Worm (Caenorhabditis elegans) whole organism, young adult: ENCODE results near the gene C56C10.4.

Experiments used
- F55B11.4 ChIP-seq: sonication (generic microtip); optimal IDR thresholded peaks from 2 replicates; lab custom pipeline; 2016; ENCODE audit warnings: missing compliant biosample characterization, missing genetic modification characterization, borderline replicate concordance; ENCODE audit not compliant: insufficient read depth
- K11D2.4 ChIP-seq: fragments of 200-800 bp; sonication (Bioruptor generic); IDR thresholded peaks from 2 replicates; pipeline ENCODE4 v1.3.6; 2022; ENCODE audit warnings: missing genetic modification reagents, missing genetic modification characterization, missing compliant biosample characterization
- ama-1 ChIP-seq, 3 experiments: fragments of 150-350 bp in 1 of 3; sonication (generic microtip) in 2 of 3; optimal IDR thresholded peaks; 2 replicates each; lab custom pipeline; 2014 to 2018; ENCODE audit warnings: missing biosample characterization in 2 of 3, missing genetic modification characterization in 2 of 3, missing genetic modification reagents in 2 of 3
- cebp-1 ChIP-seq, 2 experiments: fragments of 200-800 bp in 1 of 2; sonication (Bioruptor generic) in 1 of 2; sonication (generic microtip) in 1 of 2; IDR thresholded peaks in 1 of 2; optimal IDR thresholded peaks in 1 of 2; 2 replicates each; pipeline versions ENCODE4 v1.3.6 to Lab custom; 2017 to 2022; ENCODE audit warnings: missing compliant biosample characterization in 2 of 2, missing genetic modification characterization in 2 of 2, mild to moderate bottlenecking in 1 of 2, missing genetic modification reagents in 1 of 2, moderate library complexity in 1 of 2
- die-1 ChIP-seq: sonication (generic microtip); optimal IDR thresholded peaks from 2 replicates; lab custom pipeline; 2016; ENCODE audit warnings: missing genotype, mild to moderate bottlenecking, missing genetic modification characterization, missing compliant biosample characterization
- him-1 ChIP-seq: sonication (generic microtip); optimal IDR thresholded peaks from 2 replicates; lab custom pipeline; 2016; ENCODE audit warnings: missing genotype, missing genetic modification reagents, missing genetic modification characterization, missing compliant biosample characterization
- lsy-27 ChIP-seq: sonication (generic microtip); optimal IDR thresholded peaks from 2 replicates; lab custom pipeline; 2017; ENCODE audit warnings: missing genetic modification characterization, mild to moderate bottlenecking, missing compliant biosample characterization, antibody characterized with exemption, missing genotype, borderline replicate concordance; ENCODE audit not compliant: insufficient read depth
- madf-10 ChIP-seq: sonication (generic microtip); optimal IDR thresholded peaks from 2 replicates; lab custom pipeline; 2016; ENCODE audit warnings: mild to moderate bottlenecking, missing genetic modification characterization, missing compliant biosample characterization
- mxl-1 ChIP-seq: sonication (generic microtip); optimal IDR thresholded peaks from 2 replicates; lab custom pipeline; 2016; ENCODE audit warnings: missing genetic modification characterization, missing compliant biosample characterization
- nfya-1 ChIP-seq: sonication (generic microtip); optimal IDR thresholded peaks from 2 replicates; lab custom pipeline; 2017; ENCODE audit warnings: antibody characterized with exemption, missing compliant biosample characterization, missing genetic modification characterization, borderline replicate concordance; ENCODE audit not compliant: insufficient read depth
- unc-130 ChIP-seq: sonication (generic microtip); optimal IDR thresholded peaks from 2 replicates; lab custom pipeline; 2016; ENCODE audit warnings: missing genetic modification reagents, missing genetic modification characterization, missing compliant biosample characterization
- unc-62 ChIP-seq: fragments of 150-350 bp; optimal IDR thresholded peaks from 2 replicates; lab custom pipeline; 2014; ENCODE audit warnings: missing biosample characterization, missing genetic modification reagents, missing genetic modification characterization
- zfh-2 ChIP-seq: fragments of 200-800 bp; sonication (Bioruptor generic); conservative IDR thresholded peaks from 2 replicates; pipeline ENCODE4 v1.3.6; 2022; ENCODE audit warnings: missing genetic modification reagents, missing genetic modification characterization, missing compliant biosample characterization

- TF ChIP-seq unc-62 (GFP tag; lab: Kevin White, UChicago) (no peak), mxl-1 (tag; lab: Kevin White, UChicago) (no peak), madf-10 (tag; lab: Kevin White, UChicago) (no peak), zfh-2 (GFP tag; lab: Robert Waterston, UW) (no peak), F55B11.4 (tag; lab: Kevin White, UChicago) (no peak), cebp-1 (GFP tag; IDR thresholded peaks at IDR 0.05; lab: Robert Waterston, UW) (no peak), cebp-1 (tag; optimal IDR thresholded peaks at IDR 0.05; lab: Kevin White, UChicago) (peak; percentile 41), ama-1 (optimal IDR thresholded peaks at IDR 0.05; lab: Kevin White, UChicago) (no peak), ama-1 (GFP tag; optimal IDR thresholded peaks at IDR 0.05; lab: Kevin White, UChicago) (no peak), K11D2.4 (GFP tag; lab: Robert Waterston, UW) (no peak), nfya-1 (tag; lab: Kevin White, UChicago) (no peak), him-1 (tag; lab: Kevin White, UChicago) (no peak), lsy-27 (tag; lab: Kevin White, UChicago) (no peak), unc-130 (GFP tag; lab: Kevin White, UChicago) (no peak), die-1 (no peak)
These were observed 18.1 kb downstream of the C56C10.4 start, which contains the start of gene vps-33.2 for ce11 chrII:6600973-6601372.
